Worm (Caenorhabditis elegans) whole organism, mixed stage, embryonic: Measurements from ENCODE around the gene ehbp-1.

ENCODE experiments used
- ceh-83 ChIP-seq: fragments of 200-800 bp; sonication (Bioruptor generic); optimal IDR thresholded peaks from 2 replicates; lab custom pipeline; 2018; ENCODE audit warnings: mild to moderate bottlenecking, missing genetic modification characterization, missing compliant biosample characterization
- unc-62 ChIP-seq: fragments of 150-350 bp; optimal IDR thresholded peaks from 2 replicates; lab custom pipeline; 2014; ENCODE audit warnings: missing biosample characterization, missing genetic modification reagents, missing genetic modification characterization

DNA sequence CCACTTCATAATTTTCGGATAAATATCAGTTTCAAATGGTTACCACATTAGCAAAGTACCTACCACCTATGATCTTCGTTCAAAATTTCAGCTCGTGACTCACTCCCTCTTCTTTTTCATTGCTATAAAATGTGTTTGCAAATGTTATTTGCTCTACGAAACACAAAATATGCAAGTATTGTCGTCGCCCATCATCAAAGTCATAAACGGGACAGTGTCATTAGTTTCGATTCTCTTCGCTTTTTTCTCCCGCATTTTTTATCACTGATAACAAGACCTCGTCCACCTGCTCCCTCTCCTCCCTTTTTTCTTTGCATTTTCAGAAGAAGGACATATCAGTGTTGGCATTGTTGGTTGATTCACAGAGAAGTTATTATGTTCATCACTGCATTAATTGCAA is 24.0 kb upstream of the ehbp-1 start, which contains the start of gene C50F4.1:
- TF ChIP-seq ceh-83 (GFP tag; lab: Kevin White, UChicago): no peak
- TF ChIP-seq unc-62 (GFP tag; lab: Kevin White, UChicago): no peak
